Worm (Caenorhabditis elegans) whole organism, L4 larva: ENCODE data around the gene T10G3.2.

Experiments used
- F26F4.8 ChIP-seq: fragments of 200-800 bp; sonication (Bioruptor generic); conservative IDR thresholded peaks from 2 replicates; pipeline ENCODE4 v1.3.6; 2022; ENCODE audit warnings: missing genetic modification characterization, missing compliant biosample characterization
- T20F7.1 ChIP-seq: fragments of 200-800 bp; sonication (Bioruptor generic); optimal IDR thresholded peaks from 2 replicates; lab custom pipeline; 2018; ENCODE audit warnings: mild to moderate bottlenecking, missing genetic modification characterization, missing compliant biosample characterization
- Y48G9A.11 ChIP-seq: fragments of 200-800 bp; sonication (Bioruptor generic); IDR thresholded peaks from 2 replicates; pipeline ENCODE4 v1.3.6; 2022; ENCODE audit warnings: missing genetic modification reagents, missing genetic modification characterization, missing compliant biosample characterization
- aha-1 ChIP-seq: fragments of 150-350 bp; peaks from one replicate; lab custom pipeline; 2014; ENCODE audit warnings: missing biosample characterization, missing genetic modification characterization
- attf-4 ChIP-seq: sonication (generic microtip); optimal IDR thresholded peaks from 3 replicates; lab custom pipeline; 2017; ENCODE audit warnings: missing biosample characterization, missing genetic modification characterization
- ceh-20 ChIP-seq: fragments of 200-800 bp; sonication (Bioruptor generic); IDR thresholded peaks from 2 replicates; pipeline ENCODE4 v1.3.6; 2022; ENCODE audit warnings: missing genetic modification reagents, missing genetic modification characterization, missing compliant biosample characterization
- ceh-28 ChIP-seq: fragments of 150-350 bp; optimal IDR thresholded peaks from 2 replicates; lab custom pipeline; 2014; ENCODE audit warnings: missing biosample characterization, missing genetic modification reagents, missing genetic modification characterization
- cey-2 ChIP-seq: sonication (generic microtip); optimal IDR thresholded peaks from 3 replicates; lab custom pipeline; 2017; ENCODE audit warnings: missing genetic modification characterization, mild to moderate bottlenecking, missing compliant biosample characterization, antibody characterized with exemption, borderline replicate concordance; ENCODE audit not compliant: insufficient read depth
- dpl-1 ChIP-seq: fragments of 150-350 bp; optimal IDR thresholded peaks from 2 replicates; lab custom pipeline; 2014; ENCODE audit warnings: missing biosample characterization, missing genetic modification reagents, missing genetic modification characterization
- egl-43 ChIP-seq: fragments of 200-800 bp; sonication (Bioruptor generic); IDR thresholded peaks from 2 replicates; pipeline ENCODE4 v1.3.6; 2022; ENCODE audit warnings: missing genetic modification reagents, missing genetic modification characterization, missing compliant biosample characterization
- gei-8 ChIP-seq: fragments of 200-800 bp; sonication (Bioruptor generic); optimal IDR thresholded peaks from 2 replicates; lab custom pipeline; 2018; ENCODE audit warnings: mild to moderate bottlenecking, missing genetic modification characterization, missing compliant biosample characterization
- hlh-11 ChIP-seq: fragments of 200-800 bp; sonication (Bioruptor generic); optimal IDR thresholded peaks from 2 replicates; lab custom pipeline; 2018; ENCODE audit warnings: mild to moderate bottlenecking, missing genetic modification characterization, missing compliant biosample characterization
- hlh-30 ChIP-seq: sonication (generic microtip); optimal IDR thresholded peaks from 2 replicates; lab custom pipeline; 2017; ENCODE audit warnings: antibody characterized with exemption, mild to moderate bottlenecking, missing genetic modification characterization, missing compliant biosample characterization; ENCODE audit not compliant: insufficient read depth
- hmg-1.1 ChIP-seq: fragments of 200-800 bp; sonication (Bioruptor generic); IDR thresholded peaks from 2 replicates; pipeline ENCODE4 v1.3.6; 2022; ENCODE audit warnings: missing genetic modification reagents, missing genetic modification characterization, missing compliant biosample characterization
- lim-7 ChIP-seq: fragments of 200-800 bp; sonication (Bioruptor generic); IDR thresholded peaks from 2 replicates; pipeline ENCODE4 v1.3.6; 2022; ENCODE audit warnings: missing genetic modification characterization, missing compliant biosample characterization
- lin-38 ChIP-seq: fragments of 200-800 bp; sonication (Bioruptor generic); IDR thresholded peaks from 2 replicates; pipeline ENCODE4 v1.3.6; 2022; ENCODE audit warnings: missing genetic modification reagents, missing genetic modification characterization, missing compliant biosample characterization
- lir-3 ChIP-seq: sonication (generic microtip); optimal IDR thresholded peaks from 2 replicates; lab custom pipeline; 2016; ENCODE audit warnings: mild to moderate bottlenecking, missing genetic modification characterization, missing compliant biosample characterization
- lsy-2 ChIP-seq, 2 experiments: fragments of 150-350 bp in 1 of 2; sonication (generic microtip) in 1 of 2; optimal IDR thresholded peaks; 2 replicates each; lab custom pipeline; 2014 to 2017; ENCODE audit warnings: missing biosample characterization in 2 of 2, missing genetic modification characterization in 2 of 2
- madf-5 ChIP-seq, 2 experiments: fragments of 200-800 bp; sonication (Bioruptor generic); IDR thresholded peaks; 2 replicates each; pipeline ENCODE4 v1.3.6; 2022; ENCODE audit warnings: missing compliant biosample characterization in 2 of 2, missing genetic modification characterization in 2 of 2
- madf-9 ChIP-seq: fragments of 200-800 bp; sonication (Bioruptor generic); conservative IDR thresholded peaks from 2 replicates; pipeline ENCODE4 v1.3.6; 2022; ENCODE audit warnings: missing genetic modification reagents, missing genetic modification characterization, missing compliant biosample characterization
- mdl-1 ChIP-seq, 2 experiments: fragments of 150-350 bp in 1 of 2; sonication (generic microtip) in 1 of 2; optimal IDR thresholded peaks; 2 replicates each; lab custom pipeline; 2014 to 2017; ENCODE audit warnings: missing biosample characterization in 2 of 2, missing genetic modification characterization in 2 of 2
- mep-1 ChIP-seq: fragments of 150-350 bp; sonication (generic microtip); optimal IDR thresholded peaks from 3 replicates; lab custom pipeline; 2014; ENCODE audit warnings: missing biosample characterization, missing genetic modification characterization
- mes-2 ChIP-seq: sonication (generic microtip); optimal IDR thresholded peaks from 2 replicates; lab custom pipeline; 2016; ENCODE audit warnings: missing genotype, mild to moderate bottlenecking, missing genetic modification characterization, missing compliant biosample characterization; ENCODE audit not compliant: poor library complexity, severe bottlenecking
- mxl-3 ChIP-seq: fragments of 200-800 bp; sonication (Bioruptor generic); optimal IDR thresholded peaks from 2 replicates; lab custom pipeline; 2018; ENCODE audit warnings: mild to moderate bottlenecking, missing genetic modification characterization, missing compliant biosample characterization
- nhr-28 ChIP-seq: fragments of 150-350 bp; optimal IDR thresholded peaks from 2 replicates; lab custom pipeline; 2014; ENCODE audit warnings: missing biosample characterization, missing genetic modification characterization
- nhr-6 ChIP-seq: fragments of 150-350 bp; optimal IDR thresholded peaks from 2 replicates; lab custom pipeline; 2014; ENCODE audit warnings: missing biosample characterization, missing genetic modification characterization
- rbr-2 ChIP-seq: sonication (generic microtip); optimal IDR thresholded peaks from 2 replicates; lab custom pipeline; 2016; ENCODE audit warnings: missing genotype, missing genetic modification characterization, missing compliant biosample characterization
- snpc-1.2 ChIP-seq: fragments of 200-800 bp; sonication (Bioruptor generic); IDR thresholded peaks from 2 replicates; pipeline ENCODE4 v1.3.6; 2022; ENCODE audit warnings: missing genetic modification reagents, missing genetic modification characterization, missing compliant biosample characterization
- unc-62 ChIP-seq, 3 experiments: fragments of 150-350 bp in 1 of 3; sonication (generic microtip); optimal IDR thresholded peaks in 2 of 3; peaks in 1 of 3; 1 replicate in 1 of 3; 2 replicates in 2 of 3; lab custom pipeline; 2014 to 2017; ENCODE audit warnings: missing biosample characterization in 3 of 3, missing genetic modification characterization in 3 of 3, missing genetic modification reagents in 3 of 3, missing genotype in 1 of 3

Gene T10G3.2

DNA sequence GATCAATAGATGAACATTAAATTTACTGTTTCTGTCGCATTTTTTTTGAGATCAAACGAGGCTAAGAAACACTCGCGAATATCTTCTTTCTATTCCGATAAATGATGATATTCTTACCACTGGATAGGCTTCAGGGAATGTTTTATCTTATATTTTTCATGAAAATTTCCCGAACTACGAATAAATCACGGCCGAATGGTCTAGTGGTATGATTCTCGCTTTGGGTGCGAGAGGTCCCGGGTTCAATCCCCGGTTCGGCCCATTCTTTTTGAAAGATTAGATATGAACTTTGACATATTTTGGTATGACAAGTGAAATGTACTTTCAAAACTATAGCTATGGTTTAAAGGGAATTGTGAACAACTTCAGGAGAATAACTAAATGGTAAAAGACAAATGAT is 29.8 kb upstream of the T10G3.2 start:
- 0 out of 2 replicates have a peak, but pooled peaks have one; percentile 34 for TF ChIP-seq lim-7 (GFP tag; lab: Robert Waterston, UW)
- TF ChIP-seq, all 104 proteins: peak for 1; not testable (repeated sequence) for 103

DNA sequence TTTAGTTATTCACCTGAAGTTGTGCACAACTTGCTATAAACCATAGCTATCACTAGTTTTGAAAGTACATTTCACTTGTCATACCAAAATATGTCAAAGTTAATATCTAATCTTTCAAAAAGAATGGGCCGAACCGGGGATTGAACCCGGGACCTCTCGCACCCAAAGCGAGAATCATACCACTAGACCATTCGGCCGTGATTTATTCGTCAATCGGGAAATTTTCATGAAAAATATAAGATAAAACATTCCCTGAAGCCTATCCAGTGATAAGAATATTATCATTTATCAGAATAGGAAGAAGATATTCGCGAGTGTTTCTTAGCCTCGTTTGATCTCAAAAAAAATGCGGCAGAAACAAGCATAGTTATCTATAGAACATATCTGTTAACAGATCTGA is 27.4 kb upstream of the T10G3.2 start:
- TF ChIP-seq F26F4.8: 0 out of 2 replicates have a peak, but pooled peaks have one; percentile 10

DNA sequence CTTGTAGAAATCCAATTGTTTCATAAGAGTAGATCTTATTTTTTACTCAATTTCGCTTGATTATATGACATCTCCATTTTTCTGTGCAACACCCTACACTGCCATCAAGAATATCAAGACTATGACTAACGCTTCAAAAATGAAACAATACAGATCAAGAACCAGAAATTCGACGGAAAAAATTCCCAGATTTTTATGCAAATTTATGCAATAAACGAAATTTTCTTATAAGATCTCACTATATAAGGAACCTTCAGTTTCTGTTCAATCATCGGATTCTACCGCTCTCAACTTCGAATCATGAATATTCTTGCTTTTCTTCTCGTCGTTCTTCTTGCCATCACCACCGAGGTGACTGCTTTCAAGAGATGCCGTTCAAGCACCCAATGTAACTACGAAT is 26.7 kb upstream of the T10G3.2 start, which contains the start of gene R11G10.4:
Gene R11G10.4 (plus strand): TSS at position 301 of the 400 bp plus-strand sequence.
- TF ChIP-seq madf-9 (GFP tag; lab: Robert Waterston, UW) (no peak), gei-8 (GFP tag; lab: Kevin White, UChicago) (no peak), ceh-20 (no peak), snpc-1.2 (GFP tag; lab: Robert Waterston, UW) (no peak), hmg-1.1 (GFP tag; lab: Robert Waterston, UW) (no peak), madf-5 (GFP tag; IDR thresholded peaks at IDR 0.05; lab: Robert Waterston, UW) (no peak), dpl-1 (no peak), Y48G9A.11 (GFP tag; lab: Robert Waterston, UW) (no peak)

DNA sequence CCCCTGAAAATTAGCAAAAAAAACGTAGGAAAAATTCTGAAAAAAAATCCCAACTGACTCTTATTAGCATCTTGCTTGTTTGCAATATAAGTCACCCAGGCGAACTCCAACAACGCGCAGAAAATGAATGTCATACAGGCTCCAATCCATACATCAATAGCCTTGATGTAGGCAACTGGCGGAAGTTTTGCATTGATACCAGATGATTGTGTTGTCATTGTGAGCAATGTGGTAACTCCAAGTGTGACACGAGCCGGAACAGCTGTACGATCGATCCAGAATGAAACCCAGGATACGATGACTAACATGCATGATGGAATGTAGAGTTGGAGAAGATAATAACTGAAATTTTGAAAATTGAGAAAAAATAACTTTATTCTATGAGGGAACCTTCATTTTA is 19.6 kb upstream of the T10G3.2 start:
- TF ChIP-seq F26F4.8: no peak
- TF ChIP-seq unc-62 (GFP tag; optimal IDR thresholded peaks at IDR 0.05 in 1 of 2; lab: Kevin White, UChicago): peak in 1 of 2 experiments; percentile 95
- TF ChIP-seq unc-62 (tag; optimal IDR thresholded peaks at IDR 0.05; lab: Kevin White, UChicago): no peak

DNA sequence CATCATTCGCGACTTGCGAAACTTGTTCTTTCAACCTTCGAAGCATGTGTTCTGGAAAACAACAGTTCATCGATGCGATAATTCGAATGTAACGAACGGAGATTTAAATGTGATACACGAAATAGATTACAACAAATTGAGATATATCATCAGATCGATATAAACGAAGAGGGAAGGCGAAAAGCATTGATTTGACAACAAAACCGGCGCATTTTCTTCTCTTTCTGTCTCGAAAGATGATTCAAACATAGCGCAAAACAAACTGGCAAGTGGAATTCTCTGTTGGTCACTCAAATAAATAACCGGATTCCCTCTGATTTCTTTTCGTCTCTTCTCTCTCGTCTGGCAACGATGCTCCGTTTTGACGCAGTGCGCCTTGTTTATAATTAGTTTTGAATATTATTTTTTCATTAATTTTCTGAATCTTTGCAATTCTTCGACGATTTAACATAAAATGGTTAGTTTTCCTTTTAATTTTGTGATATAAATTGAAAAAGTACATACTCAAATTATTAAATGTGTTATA is 17.7 kb upstream of the T10G3.2 start, which contains the start of the genes eea-1 and gut-2:
Gene eea-1 (minus strand): TSS at position 51 of the 526 bp plus-strand sequence.
Gene gut-2 (plus strand): TSS at position 369 of the 526 bp plus-strand sequence.
- no peak for TF ChIP-seq ceh-28 (tag; lab: Kevin White, UChicago)
- TF ChIP-seq attf-4 (tag; lab: Kevin White, UChicago): no peak
- TF ChIP-seq nhr-6: peak; percentile 47
- no peak for TF ChIP-seq madf-5 (GFP tag; IDR thresholded peaks at IDR 0.05; lab: Robert Waterston, UW)
- TF ChIP-seq Y48G9A.11 (GFP tag; lab: Robert Waterston, UW): peak; percentile 98
- peak; percentile 3 for TF ChIP-seq mxl-3 (GFP tag; lab: Kevin White, UChicago)
- TF ChIP-seq mdl-1 (tag; optimal IDR thresholded peaks at IDR 0.05; lab: Kevin White, UChicago): peak in 1 of 2 experiments; percentile 8
- peak; percentile 58 for TF ChIP-seq hlh-30
- peak in 1 of 2 experiments; percentile 96 for TF ChIP-seq unc-62 (GFP tag; optimal IDR thresholded peaks at IDR 0.05 in 1 of 2; lab: Kevin White, UChicago)
- no peak for TF ChIP-seq unc-62 (tag; optimal IDR thresholded peaks at IDR 0.05; lab: Kevin White, UChicago)
- peak in 1 of 2 experiments; percentile 73 for TF ChIP-seq lsy-2 (tag; optimal IDR thresholded peaks at IDR 0.05; lab: Kevin White, UChicago)
- TF ChIP-seq dpl-1: peak; percentile 66
- peak; percentile 49 for TF ChIP-seq aha-1 (tag; lab: Kevin White, UChicago)
- peak; percentile 47 for TF ChIP-seq nhr-28 (tag; lab: Kevin White, UChicago)
- no peak for TF ChIP-seq snpc-1.2 (GFP tag; lab: Robert Waterston, UW)
- TF ChIP-seq rbr-2 (tag; lab: Kevin White, UChicago): peak; percentile 36
- peak; percentile 88 for TF ChIP-seq mes-2 (tag; lab: Kevin White, UChicago)
- TF ChIP-seq mep-1 (tag; lab: Kevin White, UChicago): peak; percentile 67
- TF ChIP-seq cey-2: no peak
- TF ChIP-seq lin-38 (GFP tag; lab: Robert Waterston, UW): peak; percentile 35; the same call in 1 of the 2 replicates
- TF ChIP-seq egl-43 (GFP tag; lab: Robert Waterston, UW): no peak
- no peak for TF ChIP-seq lir-3 (tag; lab: Kevin White, UChicago)
- peak; percentile 97 for TF ChIP-seq T20F7.1 (GFP tag; lab: Kevin White, UChicago)
- TF ChIP-seq hlh-11 (tag; lab: Kevin White, UChicago): peak; percentile 54
